Worm (Caenorhabditis elegans) whole organism, L1 larva: Measurements from ENCODE around the gene F46H5.4.

Source experiments
- C04F5.9 ChIP-seq: sonication (generic microtip); optimal IDR thresholded peaks from 2 replicates; lab custom pipeline; 2016; ENCODE audit warnings: missing genetic modification characterization, missing compliant biosample characterization
- C16A3.4 ChIP-seq: fragments of 150-350 bp; optimal IDR thresholded peaks from 2 replicates; lab custom pipeline; 2014; ENCODE audit warnings: missing biosample characterization, missing genetic modification characterization
- ama-1 ChIP-seq: fragments of 150-350 bp; optimal IDR thresholded peaks from 2 replicates; lab custom pipeline; 2014
- pax-3 ChIP-seq: fragments of 200-800 bp; sonication (Bioruptor generic); optimal IDR thresholded peaks from 2 replicates; lab custom pipeline; 2018; ENCODE audit warnings: mild to moderate bottlenecking, missing genetic modification characterization, moderate library complexity, missing compliant biosample characterization
- pqm-1 ChIP-seq: sonication (generic microtip); optimal IDR thresholded peaks from 3 replicates; lab custom pipeline; 2017; ENCODE audit warnings: missing biosample characterization, missing genetic modification characterization

DNA sequence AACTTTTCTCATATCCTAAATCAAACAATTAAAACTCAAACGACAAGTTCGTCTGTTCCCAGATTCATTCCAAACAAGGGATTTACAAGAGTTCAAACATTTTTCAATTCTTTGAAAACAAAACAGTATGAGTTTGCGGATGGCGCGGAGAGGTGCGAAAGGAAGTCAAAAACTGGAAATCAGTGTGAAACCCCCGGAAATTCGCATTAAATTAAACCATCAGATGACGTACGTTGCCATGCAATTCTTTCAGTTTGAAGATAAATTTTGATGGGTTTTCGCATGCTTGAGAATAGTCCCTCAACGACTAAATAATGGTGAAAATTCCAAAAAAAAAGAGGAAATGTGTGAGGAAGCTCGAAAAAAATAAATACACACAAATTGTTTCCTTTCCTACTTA lies 25.1 kb downstream of the F46H5.4 start:
- no peak for TF ChIP-seq pax-3 (tag; lab: Kevin White, UChicago)
- no peak for TF ChIP-seq C16A3.4
- TF ChIP-seq ama-1 (lab: Kevin White, UChicago): no peak
- TF ChIP-seq C04F5.9 (tag; lab: Kevin White, UChicago): no peak
- no peak for TF ChIP-seq pqm-1 (tag; lab: Kevin White, UChicago)
